Worm (Caenorhabditis elegans) whole organism, midembryonic: Measurements from ENCODE around the gene K08F4.3.

ENCODE experiments used
- T22C8.4 ChIP-seq: fragments of 200-800 bp; sonication (Bioruptor generic); IDR thresholded peaks from 2 replicates; pipeline ENCODE4 v1.3.6; 2022; ENCODE audit warnings: missing genetic modification characterization, missing compliant biosample characterization
- cog-1 ChIP-seq: sonication (generic microtip); optimal IDR thresholded peaks from 2 replicates; lab custom pipeline; 2016; ENCODE audit warnings: missing genetic modification characterization, missing compliant biosample characterization
- flt-1 ChIP-seq: fragments of 200-800 bp; sonication (Bioruptor generic); IDR thresholded peaks from 2 replicates; pipeline ENCODE4 v1.3.6; 2022; ENCODE audit warnings: missing genetic modification characterization, missing compliant biosample characterization
- klf-2 ChIP-seq: fragments of 200-800 bp; sonication (Bioruptor generic); conservative IDR thresholded peaks from 2 replicates; pipeline ENCODE4 v1.3.6; 2022; ENCODE audit warnings: missing genetic modification reagents, missing genetic modification characterization, missing compliant biosample characterization
- med-1 ChIP-seq: sonication (generic microtip); optimal IDR thresholded peaks from 2 replicates; lab custom pipeline; 2017; ENCODE audit warnings: missing genetic modification characterization, mild to moderate bottlenecking, missing compliant biosample characterization, antibody characterized with exemption, missing genetic modification reagents; ENCODE audit not compliant: insufficient read depth
- ref-1 ChIP-seq: fragments of 200-800 bp; sonication (Bioruptor generic); conservative IDR thresholded peaks from 2 replicates; pipeline ENCODE4 v1.3.6; 2022; ENCODE audit warnings: missing genetic modification reagents, missing genetic modification characterization, missing compliant biosample characterization
- tab-1 ChIP-seq: fragments of 200-800 bp; sonication (Bioruptor generic); IDR thresholded peaks from 2 replicates; pipeline ENCODE4 v1.3.6; 2022; ENCODE audit warnings: missing genetic modification characterization, missing compliant biosample characterization
- ztf-23 ChIP-seq: fragments of 200-800 bp; sonication (Bioruptor generic); IDR thresholded peaks from 2 replicates; pipeline ENCODE4 v1.3.6; 2022; ENCODE audit warnings: missing genetic modification reagents, missing genetic modification characterization, missing compliant biosample characterization
- ztf-29 ChIP-seq: fragments of 200-800 bp; sonication (Bioruptor generic); IDR thresholded peaks from 2 replicates; pipeline ENCODE4 v1.3.6; 2022; ENCODE audit warnings: missing genetic modification reagents, missing genetic modification characterization, missing compliant biosample characterization

The K08F4.3 gene

DNA sequence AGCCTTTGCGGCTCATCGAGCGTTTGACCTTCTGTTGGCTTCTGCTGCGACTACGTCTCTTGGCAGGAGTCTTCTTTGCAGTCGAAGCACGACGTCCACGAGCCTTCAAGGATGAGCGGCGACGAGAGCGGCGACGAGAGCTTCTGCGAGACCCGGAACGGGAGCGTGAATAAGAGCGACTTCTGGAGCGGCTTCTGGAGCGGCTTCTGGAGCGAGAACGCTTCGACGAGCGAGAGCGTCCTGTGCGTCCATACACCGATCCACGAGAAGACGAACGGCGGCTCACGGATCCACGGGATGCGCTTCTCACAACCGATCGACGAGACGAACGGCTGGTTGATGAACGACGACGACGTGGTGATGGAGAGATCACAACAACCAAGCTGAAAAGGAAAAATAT is 18.2 kb upstream of the K08F4.3 start:
- TF ChIP-seq ztf-29 (no peak), klf-2 (GFP tag; lab: Robert Waterston, UW) (no peak), ref-1 (no peak), ztf-23 (GFP tag; lab: Robert Waterston, UW) (no peak), cog-1 (tag; lab: Kevin White, UChicago) (no peak), flt-1 (no peak), tab-1 (no peak), med-1 (GFP tag; lab: Kevin White, UChicago) (no peak), T22C8.4 (GFP tag; lab: Robert Waterston, UW) (no peak)

DNA sequence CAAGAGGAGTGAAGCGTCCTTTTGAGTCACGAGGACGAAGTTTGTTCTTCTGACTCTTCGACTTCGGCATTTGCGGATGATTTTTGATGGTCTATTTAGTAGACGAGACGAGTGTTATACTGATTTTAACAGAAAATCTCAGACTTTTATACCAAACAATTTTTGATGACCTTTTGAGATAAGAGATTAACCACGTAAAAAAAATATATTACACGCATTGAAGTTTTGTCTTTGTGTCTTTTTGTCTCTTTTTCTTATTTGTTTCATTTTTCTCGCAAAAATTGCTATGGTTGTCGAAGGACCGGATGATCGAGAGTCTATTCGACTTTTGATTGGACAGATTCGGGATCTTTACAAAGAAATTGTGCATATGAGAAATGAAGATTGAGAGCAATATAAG is 17.6 kb upstream of the K08F4.3 start, which contains the start of gene spch-1:
TSS of gene spch-1 (minus strand) at position 101 of the 400 bp plus-strand sequence.
- no peak for TF ChIP-seq T22C8.4 (GFP tag; lab: Robert Waterston, UW)

DNA sequence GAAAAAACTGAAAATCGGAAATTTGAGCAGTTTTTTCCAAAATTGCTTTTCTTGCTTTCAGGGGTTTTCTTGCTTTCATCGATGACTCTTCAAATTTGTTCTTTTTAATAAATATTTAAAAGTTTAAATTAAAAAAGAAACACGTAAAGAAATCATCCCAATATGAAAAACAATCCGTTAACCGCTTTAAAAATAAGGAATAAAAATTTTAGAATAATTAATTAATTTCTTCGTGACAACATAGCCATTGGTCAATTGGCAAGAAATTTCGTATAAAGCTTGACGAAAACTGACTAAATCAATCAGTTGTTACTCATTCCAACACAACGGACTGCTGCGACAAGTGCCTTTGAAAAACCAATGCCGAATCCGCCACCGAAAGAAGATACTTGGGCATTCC is 16.5 kb upstream of the K08F4.3 start, which contains the start of gene nsph-3.2:
TSS of gene nsph-3.2 (plus strand) at position 301 of the 400 bp plus-strand sequence.
- no peak for TF ChIP-seq flt-1
- TF ChIP-seq ztf-23 (GFP tag; lab: Robert Waterston, UW): no peak
- TF ChIP-seq med-1 (GFP tag; lab: Kevin White, UChicago): no peak
- TF ChIP-seq ztf-29: no peak
- no peak for TF ChIP-seq ref-1
- TF ChIP-seq klf-2 (GFP tag; lab: Robert Waterston, UW): no peak
- no peak for TF ChIP-seq cog-1 (tag; lab: Kevin White, UChicago)
- TF ChIP-seq tab-1: no peak
- TF ChIP-seq T22C8.4 (GFP tag; lab: Robert Waterston, UW): no peak

DNA sequence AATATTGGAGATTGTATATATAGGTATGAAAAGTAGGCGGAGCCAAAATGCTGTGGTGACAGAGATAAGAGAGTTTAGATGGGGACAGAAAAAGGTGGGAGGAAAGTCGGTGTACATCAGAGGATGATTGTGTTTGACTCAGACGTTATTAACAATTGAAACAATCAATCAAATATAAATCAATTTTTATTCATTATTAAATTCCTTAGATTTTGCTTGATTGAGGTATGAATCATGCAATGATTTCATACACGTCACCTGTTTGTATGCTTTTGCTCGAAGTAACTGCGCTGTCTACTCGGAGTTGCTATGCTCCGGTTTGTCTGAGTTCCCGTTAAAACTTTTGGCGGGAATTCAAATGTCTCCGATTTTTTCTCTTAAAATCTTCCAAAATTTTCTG is 13.9 kb upstream of the K08F4.3 start, which contains the start of gene C04G2.10:
TSS of gene C04G2.10 (plus strand) at position 301 of the 400 bp plus-strand sequence.
- TF ChIP-seq ref-1 (no peak), cog-1 (tag; lab: Kevin White, UChicago) (no peak), flt-1 (no peak), ztf-29 (no peak), T22C8.4 (GFP tag; lab: Robert Waterston, UW) (no peak), med-1 (GFP tag; lab: Kevin White, UChicago) (no peak), klf-2 (GFP tag; lab: Robert Waterston, UW) (no peak), tab-1 (no peak), ztf-23 (GFP tag; lab: Robert Waterston, UW) (no peak)

DNA sequence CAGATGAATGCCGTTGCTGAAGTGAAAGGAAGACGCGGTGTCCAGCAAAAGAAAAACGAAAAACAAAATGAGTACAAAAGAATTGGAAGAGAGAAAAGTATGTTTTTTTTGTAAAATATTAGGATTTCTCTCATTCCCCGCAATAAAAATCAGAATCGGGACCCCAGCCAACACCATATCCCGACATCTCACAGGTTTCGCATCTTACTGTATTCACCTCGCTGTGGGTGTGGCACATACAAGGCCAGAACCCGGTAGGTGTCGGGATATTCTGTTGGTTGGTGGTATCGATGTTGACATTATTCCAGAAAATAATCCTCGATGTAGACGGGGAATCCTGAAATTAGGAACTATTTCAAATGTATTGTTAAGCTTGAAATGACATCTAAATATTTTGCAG is 12.3 kb upstream of the K08F4.3 start:
- TF ChIP-seq klf-2 (GFP tag; lab: Robert Waterston, UW) (no peak), ref-1 (no peak), med-1 (GFP tag; lab: Kevin White, UChicago) (no peak), T22C8.4 (GFP tag; lab: Robert Waterston, UW) (no peak), ztf-29 (no peak), tab-1 (no peak), flt-1 (no peak)

DNA sequence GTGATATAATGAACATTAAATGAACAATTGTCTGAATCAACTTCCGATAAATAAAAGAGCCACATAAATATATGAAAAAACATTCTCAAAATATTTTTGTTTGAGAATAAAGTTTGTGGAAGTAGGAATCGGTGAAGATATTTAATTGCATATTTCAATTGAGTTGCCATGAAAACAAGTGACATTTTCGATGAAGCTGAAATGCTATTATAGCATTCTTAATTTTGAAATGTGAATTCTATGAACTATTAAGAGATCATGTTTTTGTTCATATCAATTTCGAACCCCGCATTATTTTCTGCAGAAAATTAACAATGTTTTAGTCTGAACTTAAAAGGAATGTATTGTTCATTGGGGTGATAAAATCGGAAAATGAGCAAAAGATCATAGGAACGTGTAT is 6.9 kb upstream of the K08F4.3 start, which contains the start of gene irld-21:
TSS of gene irld-21 (minus strand) at position 101 of the 400 bp plus-strand sequence.
- TF ChIP-seq ztf-29: no peak
- no peak for TF ChIP-seq T22C8.4 (GFP tag; lab: Robert Waterston, UW)
- TF ChIP-seq cog-1 (tag; lab: Kevin White, UChicago): no peak
- no peak for TF ChIP-seq klf-2 (GFP tag; lab: Robert Waterston, UW)
- TF ChIP-seq ref-1: no peak
- TF ChIP-seq tab-1: no peak
- no peak for TF ChIP-seq med-1 (GFP tag; lab: Kevin White, UChicago)
- no peak for TF ChIP-seq flt-1
- TF ChIP-seq ztf-23 (GFP tag; lab: Robert Waterston, UW): no peak

DNA sequence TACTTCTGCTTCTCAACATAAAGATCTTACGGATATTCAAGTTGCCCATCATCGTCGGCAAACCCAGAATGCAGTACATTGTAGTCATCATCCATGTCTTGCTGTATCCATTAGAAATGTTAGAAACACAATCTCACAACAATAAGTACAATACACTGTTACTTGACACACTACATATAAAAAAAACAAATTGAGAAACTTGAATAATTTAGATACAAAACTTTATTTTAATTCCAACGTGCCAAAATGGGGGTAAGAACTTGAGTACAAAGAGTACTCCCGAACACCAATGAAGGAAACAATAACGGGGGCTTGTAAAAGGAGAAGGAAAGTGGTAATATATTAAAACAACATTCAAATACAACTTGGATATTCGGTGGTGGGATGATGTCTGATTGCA is 2.5 kb upstream of the K08F4.3 start, which contains the start of gene ctf-18:
TSS of gene ctf-18 (minus strand) at position 101 of the 400 bp plus-strand sequence.
- TF ChIP-seq ztf-23 (GFP tag; lab: Robert Waterston, UW): no peak
- TF ChIP-seq T22C8.4 (GFP tag; lab: Robert Waterston, UW): no peak
- TF ChIP-seq cog-1 (tag; lab: Kevin White, UChicago): no peak
- TF ChIP-seq flt-1: no peak
- TF ChIP-seq tab-1: no peak
- no peak for TF ChIP-seq klf-2 (GFP tag; lab: Robert Waterston, UW)
- TF ChIP-seq ztf-29: no peak

DNA sequence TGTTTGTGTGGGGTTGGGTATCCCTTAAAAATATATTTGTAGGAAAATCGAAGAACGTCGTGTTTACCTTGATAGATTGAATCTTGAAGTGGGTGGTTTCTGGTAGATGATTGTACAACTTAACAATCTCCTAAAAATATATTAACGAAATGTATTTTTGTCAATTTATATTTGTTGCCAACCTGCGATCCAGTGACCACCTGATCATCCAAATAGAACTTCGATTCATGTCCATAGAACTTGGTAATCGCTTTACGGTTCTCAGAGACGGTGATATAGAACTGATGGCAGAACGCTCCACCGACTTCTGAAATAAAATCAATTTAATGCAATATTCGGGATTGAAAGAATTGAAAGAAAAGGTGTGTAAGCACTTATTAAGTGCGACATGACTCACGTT is 611 bp upstream of the K08F4.3 start:
- TF ChIP-seq T22C8.4 (GFP tag; lab: Robert Waterston, UW): no peak
- TF ChIP-seq flt-1: no peak
- no peak for TF ChIP-seq cog-1 (tag; lab: Kevin White, UChicago)
- TF ChIP-seq klf-2 (GFP tag; lab: Robert Waterston, UW): no peak
- TF ChIP-seq med-1 (GFP tag; lab: Kevin White, UChicago): no peak
- no peak for TF ChIP-seq ztf-23 (GFP tag; lab: Robert Waterston, UW)
- TF ChIP-seq tab-1: no peak
- no peak for TF ChIP-seq ztf-29
- TF ChIP-seq ref-1: no peak

DNA sequence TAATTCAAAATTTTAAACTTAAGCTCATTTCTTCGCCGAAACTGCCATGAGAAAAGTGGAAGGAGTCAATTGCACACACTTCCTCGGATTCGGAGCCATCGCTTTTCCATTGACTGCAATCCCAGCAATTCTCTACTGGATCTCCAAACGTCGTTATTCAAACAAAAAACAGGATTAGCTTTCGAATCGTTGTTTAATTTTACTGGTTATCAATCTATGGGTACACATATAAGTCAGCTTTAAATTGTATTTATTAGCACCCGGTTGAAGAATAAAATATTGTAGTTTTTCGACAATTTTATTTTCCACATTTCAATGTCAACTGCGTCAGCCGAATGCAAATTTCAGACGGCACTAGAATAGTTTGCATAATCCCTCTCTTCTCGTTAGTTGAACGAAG is 900 bp downstream of the K08F4.3 start, which contains the start of gene glt-3:
TSS of gene glt-3 (plus strand) at position 301 of the 400 bp plus-strand sequence.
- no peak for TF ChIP-seq ztf-29
- no peak for TF ChIP-seq cog-1 (tag; lab: Kevin White, UChicago)
- TF ChIP-seq med-1 (GFP tag; lab: Kevin White, UChicago): no peak
- TF ChIP-seq ref-1: no peak
- TF ChIP-seq flt-1: no peak
- no peak for TF ChIP-seq tab-1
- no peak for TF ChIP-seq klf-2 (GFP tag; lab: Robert Waterston, UW)
- no peak for TF ChIP-seq ztf-23 (GFP tag; lab: Robert Waterston, UW)

DNA sequence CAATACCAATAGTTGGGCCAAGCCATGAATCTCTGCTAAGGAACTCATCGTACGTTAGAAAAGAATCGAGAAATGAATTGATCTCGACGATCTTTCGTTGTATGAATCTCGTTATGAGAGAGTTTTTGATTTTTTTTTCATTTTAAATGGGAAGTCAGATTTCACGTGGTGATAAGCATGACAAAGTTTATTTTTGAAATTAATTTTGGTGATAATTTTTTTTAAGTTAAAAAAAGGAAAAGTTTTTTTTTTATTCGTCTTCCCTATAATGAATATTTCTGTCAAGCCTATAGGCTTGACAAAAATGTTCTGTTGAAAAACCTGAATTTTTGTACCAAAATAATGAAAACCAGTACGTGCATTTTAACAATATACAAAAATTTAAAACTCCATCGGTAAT is 6.8 kb downstream of the K08F4.3 start, which contains the start of gene K08F4.5:
TSS of gene K08F4.5 (minus strand) at position 101 of the 400 bp plus-strand sequence.
- no peak for TF ChIP-seq ztf-23 (GFP tag; lab: Robert Waterston, UW)
- no peak for TF ChIP-seq tab-1
- no peak for TF ChIP-seq flt-1
- no peak for TF ChIP-seq ref-1
- TF ChIP-seq med-1 (GFP tag; lab: Kevin White, UChicago): no peak
- no peak for TF ChIP-seq ztf-29
- no peak for TF ChIP-seq T22C8.4 (GFP tag; lab: Robert Waterston, UW)
- no peak for TF ChIP-seq cog-1 (tag; lab: Kevin White, UChicago)
- no peak for TF ChIP-seq klf-2 (GFP tag; lab: Robert Waterston, UW)
